Fruit fly (Drosophila melanogaster): Measurements from ENCODE around the gene pdgy.

Gene pdgy

dm6 chrX:14947399-14947798 is 5.9 kb downstream of the pdgy start (continued):
- TF ChIP-seq CG9797 (GFP tag; optimal IDR thresholded peaks at IDR 0.05) (no peak), hth (optimal IDR thresholded peaks at IDR 0.05) (no peak), MTF-1 (GFP tag; optimal IDR thresholded peaks at IDR 0.05; ENCODE audit: borderline replicate concordance) (peak; percentile 77), stwl (tag; optimal IDR thresholded peaks at IDR 0.05) (peak; percentile 17), Stat92E (GFP tag; optimal IDR thresholded peaks at IDR 0.05) (no peak), tna (GFP tag; IDR thresholded peaks at IDR 0.05; ENCODE audit: partially characterized antibody) (no peak), pros (GFP tag; optimal IDR thresholded peaks at IDR 0.05) (peak; percentile 32), HLH54F (GFP tag; optimal IDR thresholded peaks at IDR 0.05) (no peak), CG3847 (GFP tag; IDR thresholded peaks at IDR 0.05) (no peak), CG30020 (tag; optimal IDR thresholded peaks at IDR 0.05) (no peak), CG14965 (GFP tag; optimal IDR thresholded peaks at IDR 0.05; ENCODE audit: borderline replicate concordance) (no peak), pan (optimal IDR thresholded peaks at IDR 0.05) (no peak), pan (GFP tag; optimal IDR thresholded peaks at IDR 0.05 in 1 of 2, IDR thresholded peaks at IDR 0.05 in 1 of 2) (peak in 1 of 2 experiments; percentile 70), ranshi (GFP tag; IDR thresholded peaks at IDR 0.05) (peak; percentile 45; the same call in 1 of the 2 replicates), al (GFP tag; IDR thresholded peaks at IDR 0.05) (no peak), cad (GFP tag; optimal IDR thresholded peaks at IDR 0.05) (no peak), CG30403 (GFP tag; optimal IDR thresholded peaks at IDR 0.05) (no peak), CG3065 (GFP tag; optimal IDR thresholded peaks at IDR 0.05) (no peak), Neu2 (GFP tag; optimal IDR thresholded peaks at IDR 0.05; ENCODE audit: borderline replicate concordance) (no peak), Chrac-16 (GFP tag; optimal IDR thresholded peaks at IDR 0.05) (no peak), CG9817 (tag; optimal IDR thresholded peaks at IDR 0.05) (no peak), CG6765 (GFP tag; optimal IDR thresholded peaks at IDR 0.05) (peak; percentile 86), CG2199 (GFP tag; IDR thresholded peaks at IDR 0.05) (peak; percentile 43; the same call in 1 of the 3 replicates), Scr (GFP tag; IDR thresholded peaks at IDR 0.05; ENCODE audit: partially characterized antibody) (no peak), Side (GFP tag; optimal IDR thresholded peaks at IDR 0.05) (peak; percentile 0), emc (GFP tag; optimal IDR thresholded peaks at IDR 0.05) (no peak), E2f2 (GFP tag; IDR thresholded peaks at IDR 0.05) (peak; percentile 15; the same call in 1 of the 2 replicates), CG16779 (GFP tag; IDR thresholded peaks at IDR 0.05) (no peak), lbe (GFP tag; optimal IDR thresholded peaks at IDR 0.05) (no peak), Mes4 (GFP tag; optimal IDR thresholded peaks at IDR 0.05) (no peak), kni (GFP tag; optimal IDR thresholded peaks at IDR 0.05) (peak; percentile 68), Spps (tag; optimal IDR thresholded peaks at IDR 0.05) (no peak), CG11504 (tag; optimal IDR thresholded peaks at IDR 0.05) (peak; percentile 14), Hr3 (GFP tag; optimal IDR thresholded peaks at IDR 0.05) (no peak), chn (GFP tag; optimal IDR thresholded peaks at IDR 0.05) (no peak), da (GFP tag; optimal IDR thresholded peaks at IDR 0.05) (no peak), Doc3 (GFP tag; IDR thresholded peaks at IDR 0.05; ENCODE audit: partially characterized antibody) (0 out of 3 replicates have a peak, but pooled peaks have one; percentile 7), Adf1 (GFP tag; IDR thresholded peaks at IDR 0.05) (peak; percentile 55; the same call in 1 of the 2 replicates), Opbp (GFP tag; IDR thresholded peaks at IDR 0.05; ENCODE audit: partially characterized antibody) (no peak), CG12299 (tag; optimal IDR thresholded peaks at IDR 0.05) (peak; percentile 23)

DNA sequence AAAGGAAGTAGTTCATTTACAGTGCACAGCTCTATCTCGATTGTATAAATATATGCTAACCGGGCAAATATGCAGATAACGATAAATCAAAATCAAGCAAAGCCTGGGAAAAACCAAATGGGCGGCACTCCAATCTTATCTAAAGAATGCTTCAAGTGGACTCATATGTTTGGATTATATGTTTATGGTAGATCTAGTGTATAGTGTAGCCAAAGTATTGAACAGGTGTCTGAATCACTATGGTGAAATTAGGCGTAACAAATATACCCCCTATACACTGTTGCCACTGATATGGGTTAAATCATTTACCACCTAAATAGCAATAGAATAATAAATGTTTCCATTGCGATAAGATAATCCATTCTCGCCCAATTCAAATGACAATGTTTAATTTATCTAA is 6.8 kb downstream of the pdgy start:
- peak; percentile 52 for TF ChIP-seq Hey (tag; optimal IDR thresholded peaks at IDR 0.05)
- TF ChIP-seq CG34376 (GFP tag; optimal IDR thresholded peaks at IDR 0.05), result peak; percentile 38
- TF ChIP-seq Pdp1 (GFP tag; optimal IDR thresholded peaks at IDR 0.05), result peak in 1 of 2 experiments; percentile 1
- TF ChIP-seq Fer1 (GFP tag; optimal IDR thresholded peaks at IDR 0.05), result peak; percentile 1
- TF ChIP-seq CG2678 (tag; optimal IDR thresholded peaks at IDR 0.05), result peak; percentile 21
- TF ChIP-seq twi (tag; optimal IDR thresholded peaks at IDR 0.05), result peak; percentile 19
- TF ChIP-seq grn (GFP tag; optimal IDR thresholded peaks at IDR 0.05), result peak; percentile 19
- TF ChIP-seq GATAe (GFP tag; conservative IDR thresholded peaks at IDR 0.05), result peak; percentile 46; the same call in 1 of the 2 replicates
- peak; percentile 53; the same call in 1 of the 2 replicates for TF ChIP-seq sens-2 (GFP tag; IDR thresholded peaks at IDR 0.05)
- TF ChIP-seq fd96Cb (tag; optimal IDR thresholded peaks at IDR 0.05), result no peak
- no peak for TF ChIP-seq gce (GFP tag; IDR thresholded peaks at IDR 0.05)
- peak; percentile 97 for TF ChIP-seq sug (tag; optimal IDR thresholded peaks at IDR 0.05)
- TF ChIP-seq zen (tag; optimal IDR thresholded peaks at IDR 0.05), result no peak

Data from whole organism, embryonic.